Worm (Caenorhabditis elegans) whole organism, young adult: ENCODE data around the gene ciao-2B.

ENCODE experiments used
- B0035.1 ChIP-seq: sonication (generic microtip); optimal IDR thresholded peaks from 2 replicates; lab custom pipeline; 2016; ENCODE audit warnings: missing genetic modification characterization, mild to moderate bottlenecking, missing compliant biosample characterization, missing genotype, missing genetic modification reagents
- B0261.1 ChIP-seq: sonication (generic microtip); optimal IDR thresholded peaks from 2 replicates; lab custom pipeline; 2016; ENCODE audit warnings: mild to moderate bottlenecking, missing genetic modification characterization, moderate library complexity, missing compliant biosample characterization
- F22D6.2 ChIP-seq: sonication (generic microtip); optimal IDR thresholded peaks from 2 replicates; lab custom pipeline; 2016; ENCODE audit warnings: mild to moderate bottlenecking, missing genetic modification characterization, missing compliant biosample characterization
- Y56A3A.18 ChIP-seq: fragments of 200-800 bp; sonication (Bioruptor generic); IDR thresholded peaks from 2 replicates; pipeline ENCODE4 v1.3.6; 2022; ENCODE audit warnings: missing genetic modification reagents, missing genetic modification characterization, missing compliant biosample characterization
- ama-1 ChIP-seq, 3 experiments: fragments of 150-350 bp in 1 of 3; sonication (generic microtip) in 2 of 3; optimal IDR thresholded peaks; 2 replicates each; lab custom pipeline; 2014 to 2018; ENCODE audit warnings: missing biosample characterization in 2 of 3, missing genetic modification characterization in 2 of 3, missing genetic modification reagents in 2 of 3
- aptf-2 ChIP-seq: fragments of 200-800 bp; sonication (Bioruptor generic); conservative IDR thresholded peaks from 2 replicates; pipeline ENCODE4 v1.3.6; 2022; ENCODE audit warnings: missing genetic modification reagents, missing genetic modification characterization, missing compliant biosample characterization
- ceh-79 ChIP-seq: sonication (generic microtip); optimal IDR thresholded peaks from 2 replicates; lab custom pipeline; 2017; ENCODE audit warnings: mild to moderate bottlenecking, missing genetic modification characterization, missing compliant biosample characterization
- dox-1 ChIP-seq: fragments of 200-800 bp; sonication (Bioruptor generic); IDR thresholded peaks from 2 replicates; pipeline ENCODE4 v1.3.6; 2022; ENCODE audit warnings: missing genetic modification reagents, missing genetic modification characterization, missing compliant biosample characterization
- lin-54 ChIP-seq: fragments of 200-800 bp; sonication (Bioruptor generic); optimal IDR thresholded peaks from 2 replicates; lab custom pipeline; 2018; ENCODE audit warnings: mild to moderate bottlenecking, missing genetic modification characterization, missing compliant biosample characterization
- pha-4 ChIP-seq: fragments of 150-350 bp; sonication (generic microtip); optimal IDR thresholded peaks from 2 replicates; lab custom pipeline; 2014; ENCODE audit warnings: missing biosample characterization, missing genetic modification reagents, missing genetic modification characterization
- sea-2 ChIP-seq: fragments of 200-800 bp; sonication (Bioruptor generic); IDR thresholded peaks from 2 replicates; pipeline ENCODE4 v1.3.6; 2022; ENCODE audit warnings: missing genetic modification characterization, missing compliant biosample characterization
- unc-62 ChIP-seq: fragments of 150-350 bp; optimal IDR thresholded peaks from 2 replicates; lab custom pipeline; 2014; ENCODE audit warnings: missing biosample characterization, missing genetic modification reagents, missing genetic modification characterization
- ztf-6 ChIP-seq: fragments of 200-800 bp; sonication (Bioruptor generic); IDR thresholded peaks from 2 replicates; pipeline ENCODE4 v1.3.6; 2022; ENCODE audit warnings: missing genetic modification reagents, missing genetic modification characterization, missing compliant biosample characterization

- no peak for TF ChIP-seq aptf-2 (GFP tag; lab: Robert Waterston, UW)
- no peak for TF ChIP-seq dox-1 (GFP tag; lab: Robert Waterston, UW)
- TF ChIP-seq ama-1 (optimal IDR thresholded peaks at IDR 0.05; lab: Kevin White, UChicago), result no peak
- no peak for TF ChIP-seq ama-1 (GFP tag; optimal IDR thresholded peaks at IDR 0.05; lab: Kevin White, UChicago)
- no peak for TF ChIP-seq ceh-79 (tag; lab: Kevin White, UChicago)
- no peak for TF ChIP-seq pha-4 (tag; lab: Kevin White, UChicago)
- no peak for TF ChIP-seq B0261.1 (tag; lab: Kevin White, UChicago)
- TF ChIP-seq F22D6.2 (tag; lab: Kevin White, UChicago), result no peak
- no peak for TF ChIP-seq lin-54 (GFP tag; lab: Kevin White, UChicago)
- no peak for TF ChIP-seq ztf-6 (GFP tag; lab: Robert Waterston, UW)
- no peak for TF ChIP-seq unc-62 (GFP tag; lab: Kevin White, UChicago)
- TF ChIP-seq B0035.1, result no peak
- TF ChIP-seq sea-2 (GFP tag; lab: Robert Waterston, UW), result no peak
- no peak for TF ChIP-seq Y56A3A.18 (GFP tag; lab: Robert Waterston, UW)
Measured at ce11 chrIII:13388621-13389020, 50.7 kb downstream of the ciao-2B start.
